Worm (Caenorhabditis elegans): ENCODE measurements around the gene rnh-1.0.

The rnh-1.0 gene

DNA sequence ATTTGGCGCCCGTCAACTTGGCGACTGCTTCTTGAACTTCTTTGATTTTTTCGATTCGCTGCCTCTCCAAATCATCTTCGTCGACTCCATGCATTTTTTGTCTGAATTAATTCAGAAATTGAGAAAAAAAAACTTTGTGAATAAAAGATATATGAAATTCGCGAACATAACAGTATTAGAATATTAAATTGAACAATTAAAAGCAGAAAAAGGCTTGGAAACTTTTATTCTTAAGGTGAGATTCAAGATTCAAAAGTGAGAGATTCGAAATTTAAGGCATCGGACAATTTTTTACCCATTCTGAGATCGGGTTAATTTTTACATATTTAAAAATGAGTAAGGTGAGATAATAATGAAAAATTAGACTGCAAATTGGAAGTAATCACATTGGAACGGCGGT, 38.8 kb downstream of the rnh-1.0 start, which contains the start of gene F33G12.3:
Gene F33G12.3 (minus strand): TSS at position 101 of the 400 bp plus-strand sequence.
- no peak for TF ChIP-seq pha-4 (tag; optimal IDR thresholded peaks at IDR 0.05)
- no peak for TF ChIP-seq snpc-4 (tag; optimal IDR thresholded peaks at IDR 0.05)
- TF ChIP-seq sptf-1 (tag; optimal IDR thresholded peaks at IDR 0.05): no peak
- TF ChIP-seq sem-2 (GFP tag; optimal IDR thresholded peaks at IDR 0.05): no peak

DNA sequence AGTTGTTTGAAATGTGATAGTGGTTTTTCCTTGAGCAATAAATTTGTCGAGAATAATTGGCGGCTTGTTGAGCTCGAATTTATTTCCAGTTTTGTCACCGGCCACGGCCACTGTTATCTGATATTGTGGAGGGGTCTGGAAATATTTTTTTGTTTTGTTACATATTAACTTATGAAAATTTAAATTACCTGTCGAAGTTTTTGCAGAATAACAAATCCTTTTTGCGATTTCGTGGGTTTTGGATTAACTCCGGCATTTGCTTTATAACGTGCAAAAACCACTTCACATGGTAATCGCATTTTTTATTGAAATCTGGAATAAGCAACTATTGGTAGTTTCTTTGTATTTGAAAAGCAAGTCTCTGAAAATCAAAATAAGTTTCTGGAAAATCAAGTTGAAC, 41.0 kb downstream of the rnh-1.0 start, which contains the start of gene lrr-1:
Gene lrr-1 (minus strand): TSS at position 312 of the 400 bp plus-strand sequence.
- TF ChIP-seq ceh-39 (tag; optimal IDR thresholded peaks at IDR 0.05) (no peak), nhr-76 (tag; optimal IDR thresholded peaks at IDR 0.05) (no peak), unc-39 (tag; optimal IDR thresholded peaks at IDR 0.05) (no peak), pha-4 (tag; optimal IDR thresholded peaks at IDR 0.05) (no peak), lin-32 (GFP tag; optimal IDR thresholded peaks at IDR 0.05) (no peak), bed-3 (GFP tag; optimal IDR thresholded peaks at IDR 0.05) (no peak), nhr-2 (tag; optimal IDR thresholded peaks at IDR 0.05) (no peak), elt-1 (tag; optimal IDR thresholded peaks at IDR 0.05; ENCODE audit: borderline replicate concordance, insufficient read depth) (no peak), sem-2 (GFP tag; optimal IDR thresholded peaks at IDR 0.05) (no peak), unc-120 (tag; optimal IDR thresholded peaks at IDR 0.05; ENCODE audit: poor library complexity, severe bottlenecking) (no peak), mls-2 (tag; optimal IDR thresholded peaks at IDR 0.05) (no peak), ceh-43 (GFP tag; optimal IDR thresholded peaks at IDR 0.05) (no peak), unc-62 (GFP tag; optimal IDR thresholded peaks at IDR 0.05) (no peak), nhr-28 (tag; optimal IDR thresholded peaks at IDR 0.05) (no peak), nhr-12 (tag; optimal IDR thresholded peaks at IDR 0.05) (no peak), flh-1 (GFP tag; optimal IDR thresholded peaks at IDR 0.05) (no peak), sptf-1 (tag; optimal IDR thresholded peaks at IDR 0.05) (no peak)

DNA sequence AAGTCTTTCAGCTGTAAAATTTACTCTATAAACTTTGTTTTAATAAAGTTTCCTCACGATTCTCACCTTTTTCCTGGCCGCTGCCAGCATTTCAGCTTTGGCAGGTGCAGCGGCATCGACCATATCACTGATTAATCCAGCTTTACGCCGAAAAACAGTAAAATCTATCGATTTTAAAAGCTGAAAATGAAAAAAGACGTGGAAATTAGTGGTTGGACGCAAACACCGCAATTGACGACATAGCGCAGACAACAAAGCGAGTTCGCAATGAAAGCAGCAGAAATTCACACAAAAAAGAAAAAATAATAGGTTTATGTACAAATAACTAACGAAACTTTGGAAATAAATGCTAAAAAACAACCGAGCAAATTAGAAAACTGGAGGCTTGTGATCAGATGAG, 44.8 kb downstream of the rnh-1.0 start, which contains the start of gene golg-2:
Gene golg-2 (minus strand): TSS at position 180 of the 400 bp plus-strand sequence.
- TF ChIP-seq sem-2 (GFP tag; optimal IDR thresholded peaks at IDR 0.05) (no peak), ceh-83 (GFP tag; optimal IDR thresholded peaks at IDR 0.05) (no peak), ces-1 (GFP tag; optimal IDR thresholded peaks at IDR 0.05) (peak; percentile 11), snpc-4 (tag; optimal IDR thresholded peaks at IDR 0.05) (no peak), M03D4.4 (tag; optimal IDR thresholded peaks at IDR 0.05) (no peak), lsy-2 (tag; optimal IDR thresholded peaks at IDR 0.05) (no peak), nhr-12 (tag; optimal IDR thresholded peaks at IDR 0.05) (no peak), bed-3 (GFP tag; optimal IDR thresholded peaks at IDR 0.05) (no peak), nhr-28 (tag; optimal IDR thresholded peaks at IDR 0.05) (no peak), drap-1 (GFP tag; optimal IDR thresholded peaks at IDR 0.05) (no peak), lin-13 (tag; optimal IDR thresholded peaks at IDR 0.05) (peak; percentile 7), mls-2 (tag; optimal IDR thresholded peaks at IDR 0.05) (no peak), cnd-1 (tag; optimal IDR thresholded peaks at IDR 0.05) (no peak), unc-39 (tag; optimal IDR thresholded peaks at IDR 0.05) (no peak)

DNA sequence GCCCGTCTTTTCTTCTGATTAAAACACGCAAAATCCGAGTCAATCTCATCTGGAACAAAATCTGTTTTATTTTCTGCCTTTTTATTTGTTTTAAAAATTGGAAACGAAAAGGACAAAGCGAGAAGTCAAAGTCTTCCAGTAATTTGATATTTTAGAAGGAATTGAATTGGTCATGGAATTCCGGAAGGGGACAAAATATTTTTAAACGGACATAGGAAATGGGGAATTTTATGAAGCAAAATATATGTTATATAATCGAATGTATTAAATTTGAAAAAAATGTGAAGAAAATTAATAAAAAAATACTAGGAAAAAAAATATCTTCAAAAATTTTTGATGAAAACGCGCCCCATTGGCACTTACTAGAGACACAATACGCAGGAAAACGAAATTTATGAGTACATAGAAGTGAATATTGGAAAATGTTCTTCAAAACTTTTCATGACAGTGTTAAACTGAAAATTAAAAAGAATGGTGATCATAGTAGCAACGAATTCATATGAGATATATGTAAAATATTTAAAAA, 45.6 kb downstream of the rnh-1.0 start, which contains the start of gene F33G12.7:
Gene F33G12.7 (minus strand): TSS at position 51 of the 526 bp plus-strand sequence.
- TF ChIP-seq lin-13 (tag; optimal IDR thresholded peaks at IDR 0.05) (no peak), lsy-2 (tag; optimal IDR thresholded peaks at IDR 0.05) (peak; percentile 29)

DNA sequence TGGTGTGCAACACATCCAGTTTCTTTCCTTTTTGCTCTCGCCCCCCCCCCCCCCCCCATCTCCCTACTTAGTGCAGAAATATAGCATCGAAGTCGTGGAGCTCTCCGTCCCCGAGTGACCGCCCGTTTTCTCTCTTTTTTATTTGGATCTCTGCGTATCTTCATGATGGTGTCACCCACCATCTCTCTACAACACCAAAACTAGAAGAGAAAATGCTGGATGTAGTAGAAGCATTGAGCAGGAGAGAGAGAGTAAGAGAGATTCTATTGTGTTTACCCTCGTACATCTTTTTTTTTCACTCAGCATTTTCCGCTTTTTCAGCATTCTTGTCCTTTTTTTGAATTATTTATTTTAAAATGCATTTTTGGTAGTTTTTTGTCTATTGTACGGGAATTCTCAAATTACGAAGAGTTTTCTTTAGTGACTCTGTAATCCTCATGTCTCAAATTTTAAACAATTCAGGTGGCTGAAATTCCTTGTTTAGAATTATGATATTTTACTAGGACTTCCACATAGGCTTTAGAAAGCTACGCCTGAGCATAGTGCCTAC, 47.3 kb downstream of the rnh-1.0 start:
- no peak for TF ChIP-seq nhr-28 (tag; optimal IDR thresholded peaks at IDR 0.05)
- peak; percentile 35 for TF ChIP-seq sptf-1 (tag; optimal IDR thresholded peaks at IDR 0.05)
- peak; percentile 63 for TF ChIP-seq ces-1 (GFP tag; optimal IDR thresholded peaks at IDR 0.05)

DNA sequence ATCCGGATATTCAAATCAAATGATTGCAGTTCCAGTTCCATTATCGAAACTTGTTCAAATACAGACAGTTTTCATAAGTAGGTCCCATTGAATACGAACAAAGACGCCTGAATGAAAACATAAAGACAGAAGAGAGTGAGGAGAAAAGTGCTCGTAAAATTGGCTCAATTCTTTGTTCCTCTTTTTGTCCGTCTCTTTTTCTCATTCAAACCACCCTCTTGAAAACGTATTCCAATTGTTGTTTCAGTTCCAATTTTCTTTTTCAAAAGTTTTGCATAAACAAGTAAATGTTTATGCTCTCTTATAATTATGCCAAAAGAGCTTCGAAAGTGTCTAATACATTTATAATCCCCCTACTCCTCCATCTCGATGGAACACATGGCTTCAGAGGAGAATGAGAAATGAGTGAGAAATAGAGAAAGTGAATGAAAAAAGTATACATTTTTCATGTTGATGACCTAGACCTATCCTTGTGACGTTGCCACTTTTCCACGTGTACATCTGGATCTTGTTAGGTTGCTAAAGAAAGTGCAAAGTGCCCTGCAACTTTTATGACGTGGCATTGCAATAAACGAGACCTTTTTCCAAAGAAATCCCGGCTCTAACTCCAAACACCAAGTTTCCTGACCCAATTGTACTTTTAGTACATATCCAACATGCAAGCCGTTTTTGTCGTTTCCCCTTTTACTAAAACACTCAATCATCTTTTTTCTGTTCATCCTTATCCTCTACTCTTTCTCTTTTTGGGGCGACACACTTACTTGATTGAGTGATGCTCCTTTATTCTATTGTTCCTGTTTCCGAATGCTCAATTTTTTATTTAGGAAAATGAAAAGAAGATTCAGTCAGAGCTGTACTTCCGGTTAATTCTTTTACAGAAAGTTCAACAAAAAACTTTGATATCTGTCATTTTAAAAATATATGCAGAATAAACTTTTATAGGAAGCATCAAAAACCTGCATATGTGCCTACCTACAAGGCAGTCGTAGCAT, 51.4 kb downstream of the rnh-1.0 start:
- TF ChIP-seq nhr-237 (tag; optimal IDR thresholded peaks at IDR 0.05) (no peak), mep-1 (tag; optimal IDR thresholded peaks at IDR 0.05) (no peak), nhr-28 (tag; optimal IDR thresholded peaks at IDR 0.05) (no peak), ces-1 (GFP tag; optimal IDR thresholded peaks at IDR 0.05) (peak; percentile 76)

All from whole organism, mixed stage, embryonic.